Fruit fly (Drosophila melanogaster) whole organism, embryonic: ENCODE measurements around the gene CG33288.

Source experiments
- ATbp ChIP-seq: fragments of 200-800 bp; sonication (Bioruptor generic); optimal IDR thresholded peaks from 2 replicates; lab custom pipeline; 2017; ENCODE audit warnings: missing biosample characterization, mild to moderate bottlenecking, missing genetic modification characterization, missing genetic modification reagents
- BtbVII ChIP-seq: fragments of 200-800 bp; sonication (Bioruptor generic); optimal IDR thresholded peaks from 3 replicates; lab custom pipeline; 2017; ENCODE audit warnings: missing biosample characterization, mild to moderate bottlenecking, missing genetic modification characterization
- CG10147 ChIP-seq: fragments of 200-800 bp; sonication (Bioruptor generic); optimal IDR thresholded peaks from 2 replicates; lab custom pipeline; 2019; ENCODE audit warnings: missing biosample characterization, mild to moderate bottlenecking, missing genetic modification characterization, moderate library complexity
- CG1024 ChIP-seq: fragments of 200-800 bp; sonication (Bioruptor generic); IDR thresholded peaks from 2 replicates; pipeline ENCODE4 v1.3.6; 2022; ENCODE audit warnings: missing biosample characterization, missing genetic modification characterization
- CG10366 ChIP-seq: fragments of 200-800 bp; sonication (Bioruptor generic); IDR thresholded peaks from 2 replicates; pipeline ENCODE4 v1.3.6; 2022; ENCODE audit warnings: missing biosample characterization, missing genetic modification characterization
- CG11247 ChIP-seq: fragments of 200-800 bp; sonication (Bioruptor generic); IDR thresholded peaks from 2 replicates; pipeline ENCODE4 v1.3.6; 2022; ENCODE audit warnings: missing biosample characterization, missing genetic modification characterization
- CG11504 ChIP-seq: fragments of 200-800 bp; sonication (Bioruptor generic); optimal IDR thresholded peaks from 3 replicates; lab custom pipeline; 2019; ENCODE audit warnings: missing biosample characterization, mild to moderate bottlenecking, missing genetic modification characterization, moderate library complexity
- CG12236 ChIP-seq: fragments of 200-800 bp; sonication (Bioruptor generic); optimal IDR thresholded peaks from 2 replicates; lab custom pipeline; 2016; ENCODE audit warnings: missing biosample characterization, missing genetic modification characterization
- CG12391 ChIP-seq: fragments of 200-800 bp; sonication (Bioruptor generic); optimal IDR thresholded peaks from 3 replicates; lab custom pipeline; 2018; ENCODE audit warnings: missing biosample characterization, mild to moderate bottlenecking, missing genetic modification characterization, moderate library complexity
- CG1647 ChIP-seq: fragments of 200-800 bp; sonication (Bioruptor generic); optimal IDR thresholded peaks from 3 replicates; lab custom pipeline; 2016; ENCODE audit warnings: missing biosample characterization, missing genetic modification characterization
- CG31224 ChIP-seq: fragments of 200-800 bp; sonication (Bioruptor generic); IDR thresholded peaks from 2 replicates; pipeline ENCODE4 v1.3.6; 2022; ENCODE audit warnings: missing biosample characterization, missing genetic modification characterization
- CG33213 ChIP-seq: fragments of 200-800 bp; sonication (Bioruptor generic); optimal IDR thresholded peaks from 3 replicates; lab custom pipeline; 2016; ENCODE audit warnings: missing biosample characterization, missing genetic modification characterization
- CG3838 ChIP-seq: fragments of 200-800 bp; sonication (Bioruptor generic); optimal IDR thresholded peaks from 3 replicates; lab custom pipeline; 2016; ENCODE audit warnings: missing biosample characterization, missing genetic modification characterization
- CG4404 ChIP-seq: fragments of 200-800 bp; sonication (Bioruptor generic); IDR thresholded peaks from 2 replicates; pipeline ENCODE4 v1.3.6; 2022; ENCODE audit warnings: missing biosample characterization, missing genetic modification characterization
- CG5953 ChIP-seq: fragments of 200-800 bp; sonication (Bioruptor generic); IDR thresholded peaks from 2 replicates; pipeline ENCODE4 v1.3.6; 2022; ENCODE audit warnings: missing biosample characterization, missing genetic modification characterization
- CG6689 ChIP-seq: fragments of 200-800 bp; sonication (Bioruptor generic); IDR thresholded peaks from 2 replicates; pipeline ENCODE4 v1.3.6; 2022; ENCODE audit warnings: missing biosample characterization, missing genetic modification characterization
- CG6854 ChIP-seq: fragments of 200-800 bp; sonication (Bioruptor generic); optimal IDR thresholded peaks from 3 replicates; lab custom pipeline; 2017; ENCODE audit warnings: missing biosample characterization, mild to moderate bottlenecking, missing genetic modification characterization
- CG7372 ChIP-seq: fragments of 200-800 bp; sonication (Bioruptor generic); IDR thresholded peaks from 2 replicates; pipeline ENCODE4 v1.3.6; 2022; ENCODE audit warnings: missing biosample characterization, missing genetic modification characterization
- CG7786 ChIP-seq: fragments of 200-800 bp; sonication (Bioruptor generic); optimal IDR thresholded peaks from 2 replicates; lab custom pipeline; 2016; ENCODE audit warnings: missing biosample characterization, missing genetic modification characterization
- CG7963 ChIP-seq: fragments of 200-800 bp; sonication (Bioruptor generic); IDR thresholded peaks from 3 replicates; pipeline ENCODE4 v1.3.6; 2022; ENCODE audit warnings: missing biosample characterization, missing genetic modification characterization; ENCODE audit not compliant: partially characterized antibody
- CG9609 ChIP-seq: fragments of 200-800 bp; sonication (Bioruptor generic); optimal IDR thresholded peaks from 3 replicates; lab custom pipeline; 2016; ENCODE audit warnings: missing biosample characterization, missing genetic modification characterization
- D19A ChIP-seq: fragments of 200-800 bp; optimal IDR thresholded peaks from 3 replicates; lab custom pipeline; 2019; ENCODE audit warnings: missing biosample characterization, mild to moderate bottlenecking, missing genetic modification characterization, moderate library complexity
- D19B ChIP-seq: fragments of 200-800 bp; sonication (Bioruptor generic); optimal IDR thresholded peaks from 2 replicates; lab custom pipeline; 2017; ENCODE audit warnings: missing biosample characterization, mild to moderate bottlenecking, missing genetic modification characterization
- Dbx ChIP-seq: fragments of 200-800 bp; sonication (Bioruptor generic); IDR thresholded peaks from 3 replicates; pipeline ENCODE4 v1.3.6; 2022; ENCODE audit warnings: missing biosample characterization, missing genetic modification characterization
- Dip2 ChIP-seq: fragments of 200-800 bp; sonication (Bioruptor generic); IDR thresholded peaks from 2 replicates; pipeline ENCODE4 v1.3.6; 2022; ENCODE audit warnings: missing biosample characterization, missing genetic modification characterization
- Drgx ChIP-seq: fragments of 200-800 bp; sonication (Bioruptor generic); IDR thresholded peaks from 2 replicates; pipeline ENCODE4 v1.3.6; 2022; ENCODE audit warnings: missing biosample characterization, missing genetic modification characterization
- ERR ChIP-seq: fragments of 200-800 bp; sonication (Bioruptor generic); optimal IDR thresholded peaks from 2 replicates; lab custom pipeline; 2016; ENCODE audit warnings: missing biosample characterization, missing genetic modification characterization
- Fer3 ChIP-seq: fragments of 200-800 bp; sonication (Bioruptor generic); optimal IDR thresholded peaks from 2 replicates; lab custom pipeline; 2018; ENCODE audit warnings: missing biosample characterization, mild to moderate bottlenecking, missing genetic modification characterization, moderate library complexity
- Gug ChIP-seq: fragments of 200-800 bp; sonication (Bioruptor generic); IDR thresholded peaks from 4 replicates; pipeline ENCODE4 v1.3.6; 2022; ENCODE audit warnings: missing biosample characterization, missing genetic modification characterization
- HLHmδ ChIP-seq: fragments of 200-800 bp; sonication (Bioruptor generic); optimal IDR thresholded peaks from 2 replicates; lab custom pipeline; 2018; ENCODE audit warnings: missing biosample characterization, mild to moderate bottlenecking, missing genetic modification characterization, moderate library complexity
- Hr78 ChIP-seq, 2 experiments: fragments of 200-800 bp in 1 of 2; fragments of >200 bp in 1 of 2; sonication (Bioruptor generic) in 1 of 2; optimal IDR thresholded peaks; 2 replicates each; lab custom pipeline; 2017 to 2019; ENCODE audit warnings: missing biosample characterization in 2 of 2, missing genetic modification characterization in 2 of 2, mild to moderate bottlenecking in 1 of 2, moderate library complexity in 1 of 2
- Lhr ChIP-seq: fragments of 200-800 bp; sonication (Bioruptor generic); optimal IDR thresholded peaks from 3 replicates; lab custom pipeline; 2017; ENCODE audit warnings: mild to moderate bottlenecking, missing biosample characterization, missing genetic modification reagents, missing genetic modification characterization
- Lim3 ChIP-seq: fragments of 200-800 bp; sonication (Bioruptor generic); IDR thresholded peaks from 2 replicates; pipeline ENCODE4 v1.3.6; 2022; ENCODE audit warnings: missing biosample characterization, missing genetic modification characterization
- NC2α ChIP-seq: fragments of 200-800 bp; sonication (Bioruptor generic); optimal IDR thresholded peaks from 2 replicates; lab custom pipeline; 2016; ENCODE audit warnings: missing biosample characterization, missing genetic modification characterization
- Nf-YB ChIP-seq: fragments of 200-800 bp; sonication (Bioruptor generic); optimal IDR thresholded peaks from 3 replicates; lab custom pipeline; 2019; ENCODE audit warnings: missing biosample characterization, mild to moderate bottlenecking, missing genetic modification characterization, moderate library complexity
- Nf-YC ChIP-seq: fragments of 200-800 bp; optimal IDR thresholded peaks from 3 replicates; lab custom pipeline; 2019; ENCODE audit warnings: missing biosample characterization, mild to moderate bottlenecking, missing genetic modification characterization, moderate library complexity
- Oli ChIP-seq: fragments of 200-800 bp; sonication (Bioruptor generic); optimal IDR thresholded peaks from 2 replicates; lab custom pipeline; 2018; ENCODE audit warnings: missing biosample characterization, mild to moderate bottlenecking, missing genetic modification characterization, moderate library complexity
- Optix ChIP-seq: fragments of 200-800 bp; sonication (Bioruptor generic); IDR thresholded peaks from 3 replicates; pipeline ENCODE4 v1.3.6; 2022; ENCODE audit warnings: missing biosample characterization, missing genetic modification characterization
- Stat92E ChIP-seq, 3 experiments: fragments of >200 bp in 2 of 3; fragments of 200-800 bp in 1 of 3; sonication (Bioruptor generic) in 1 of 3; optimal IDR thresholded peaks; 2 replicates each; lab custom pipeline; 2017 to 2019; ENCODE audit warnings: missing biosample characterization in 3 of 3, missing genetic modification characterization in 3 of 3, mild to moderate bottlenecking in 1 of 3, moderate library complexity in 1 of 3
- cas ChIP-seq: fragments of 200-800 bp; sonication (Bioruptor generic); IDR thresholded peaks from 2 replicates; pipeline ENCODE4 v1.3.6; 2022; ENCODE audit warnings: missing biosample characterization, missing genetic modification characterization
- gem ChIP-seq: fragments of 200-800 bp; sonication (Bioruptor generic); optimal IDR thresholded peaks from 2 replicates; lab custom pipeline; 2019; ENCODE audit warnings: missing biosample characterization, mild to moderate bottlenecking, missing genetic modification characterization, moderate library complexity
- gfzf ChIP-seq: fragments of 200-800 bp; sonication (Bioruptor generic); optimal IDR thresholded peaks from 2 replicates; lab custom pipeline; 2016; ENCODE audit warnings: missing biosample characterization, mild to moderate bottlenecking, missing genetic modification characterization, moderate library complexity
- lmd ChIP-seq: fragments of 200-800 bp; sonication (Bioruptor generic); IDR thresholded peaks from 2 replicates; pipeline ENCODE4 v1.3.6; 2022; ENCODE audit warnings: missing biosample characterization, missing genetic modification characterization
- lola ChIP-seq, 3 experiments: fragments of >200 bp in 2 of 3; fragments of 200-800 bp in 1 of 3; sonication (Bioruptor generic) in 1 of 3; optimal IDR thresholded peaks; 2 replicates each; lab custom pipeline; 2017 to 2019; ENCODE audit warnings: missing biosample characterization in 3 of 3, missing genetic modification characterization in 3 of 3, mild to moderate bottlenecking in 1 of 3, moderate library complexity in 1 of 3
- onecut ChIP-seq: fragments of 200-800 bp; sonication (Bioruptor generic); IDR thresholded peaks from 2 replicates; pipeline ENCODE4 v1.3.6; 2022; ENCODE audit warnings: missing biosample characterization, missing genetic modification characterization
- pita ChIP-seq: fragments of 200-800 bp; sonication (Bioruptor generic); optimal IDR thresholded peaks from 2 replicates; lab custom pipeline; 2017; ENCODE audit warnings: missing biosample characterization, mild to moderate bottlenecking, missing genetic modification characterization
- run ChIP-seq: fragments of 200-800 bp; sonication (Bioruptor generic); optimal IDR thresholded peaks from 3 replicates; lab custom pipeline; 2018; ENCODE audit warnings: missing biosample characterization, mild to moderate bottlenecking, missing genetic modification characterization
- sr ChIP-seq: fragments of 200-800 bp; sonication (Bioruptor generic); IDR thresholded peaks from 3 replicates; pipeline ENCODE4 v1.3.6; 2022; ENCODE audit warnings: missing biosample characterization, missing genetic modification characterization
- ttk ChIP-seq: fragments of 200-800 bp; sonication (Bioruptor generic); IDR thresholded peaks from 2 replicates; pipeline ENCODE4 v2.1.2; 2022; ENCODE audit warnings: missing biosample characterization, missing genetic modification characterization
- twi ChIP-seq: fragments of 200-800 bp; optimal IDR thresholded peaks from 2 replicates; lab custom pipeline; 2019; ENCODE audit warnings: missing biosample characterization, mild to moderate bottlenecking, missing genetic modification characterization, moderate library complexity
- usp ChIP-seq: fragments of >200 bp; optimal IDR thresholded peaks from 2 replicates; lab custom pipeline; 2017; ENCODE audit warnings: missing biosample characterization, missing genetic modification characterization

CG33288 gene

DNA sequence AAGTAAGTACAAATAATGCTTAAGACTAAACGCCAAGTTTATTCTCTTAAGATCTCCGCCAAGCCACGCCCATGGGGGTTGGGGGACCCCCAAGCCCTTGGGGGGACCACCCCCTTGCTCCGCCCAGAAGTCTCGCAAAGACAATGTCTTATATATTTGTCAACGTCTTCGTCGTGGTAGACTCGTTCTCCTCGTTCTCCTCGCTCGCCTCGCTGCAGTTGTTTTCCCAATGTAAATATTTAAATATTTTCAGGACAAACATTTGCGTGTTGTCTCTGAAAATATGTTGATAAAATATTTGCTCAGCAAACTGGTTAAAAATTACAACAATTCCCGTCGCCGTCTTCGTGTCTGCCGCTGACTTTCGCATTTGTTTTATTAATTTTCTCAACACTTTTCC is 36.6 kb downstream of the CG33288 start (continued):
- TF ChIP-seq CG6689 (peak; percentile 57), run (tag; lab: Kevin White, UChicago) (no peak), CG7372 (GFP tag; lab: Robert Waterston, UW) (peak; percentile 32; the same call in 1 of the 2 replicates), CG10366 (no peak), HLHmδ (GFP tag; lab: Kevin White, UChicago) (peak; percentile 51), Fer3 (no peak), Hr78 (GFP tag; optimal IDR thresholded peaks at IDR 0.05; lab: Kevin White, UChicago) (peak in 1 of 2 experiments; percentile 61), CG11247 (GFP tag; lab: Robert Waterston, UW) (no peak), CG7786 (GFP tag; lab: Kevin White, UChicago) (peak; percentile 5), lola (GFP tag; optimal IDR thresholded peaks at IDR 0.05; lab: Kevin White, UChicago) (peak in 1 of 3 experiments; percentile 92), Lhr (GFP tag; lab: Kevin White, UChicago) (peak; percentile 87), CG4404 (GFP tag; lab: Robert Waterston, UW) (peak; percentile 68), CG6854 (GFP tag; lab: Kevin White, UChicago) (no peak), lmd (GFP tag; lab: Robert Waterston, UW) (no peak), ttk (GFP tag; lab: Robert Waterston, UW) (no peak), D19A (tag; lab: Kevin White, UChicago) (peak; percentile 65), CG10147 (no peak), D19B (GFP tag; lab: Kevin White, UChicago) (no peak), gfzf (no peak), Lim3 (GFP tag; lab: Robert Waterston, UW) (no peak), Nf-YC (tag; lab: Kevin White, UChicago) (no peak), CG1024 (GFP tag; lab: Robert Waterston, UW) (peak; percentile 64; the same call in 1 of the 2 replicates), CG33213 (GFP tag; lab: Kevin White, UChicago) (peak; percentile 55), CG3838 (peak; percentile 57), Stat92E (GFP tag; optimal IDR thresholded peaks at IDR 0.05; lab: Kevin White, UChicago) (no peak), gem (peak; percentile 88), Nf-YB (peak; percentile 62), cas (GFP tag; lab: Robert Waterston, UW) (no peak), CG9609 (peak; percentile 14), BtbVII (GFP tag; lab: Kevin White, UChicago) (peak; percentile 66), Optix (GFP tag; lab: Robert Waterston, UW) (peak; percentile 62; the same call in 1 of the 3 replicates), CG5953 (GFP tag; lab: Robert Waterston, UW) (no peak), CG1647 (GFP tag; lab: Kevin White, UChicago) (peak; percentile 4), usp (GFP tag; lab: Kevin White, UChicago) (no peak), CG31224 (GFP tag; lab: Robert Waterston, UW) (no peak), pita (GFP tag; lab: Kevin White, UChicago) (no peak), NC2α (peak; percentile 73), Drgx (GFP tag; lab: Robert Waterston, UW) (no peak), Dbx (GFP tag; lab: Robert Waterston, UW) (no peak), ATbp (GFP tag; lab: Kevin White, UChicago) (peak; percentile 80), CG12236 (GFP tag; lab: Kevin White, UChicago) (peak; percentile 64), Dip2 (GFP tag; lab: Robert Waterston, UW) (no peak), CG12391 (tag; lab: Kevin White, UChicago) (peak; percentile 71), ERR (GFP tag; lab: Kevin White, UChicago) (no peak), twi (peak; percentile 78), CG11504 (tag; lab: Kevin White, UChicago) (peak; percentile 68), sr (GFP tag; lab: Robert Waterston, UW) (no peak), Gug (GFP tag; lab: Robert Waterston, UW) (no peak), Oli (tag; lab: Kevin White, UChicago) (peak; percentile 59), onecut (GFP tag; lab: Robert Waterston, UW) (peak; percentile 73), CG7963 (GFP tag; lab: Robert Waterston, UW) (no peak)
